Fruit fly (Drosophila melanogaster) whole organism, pupa: ENCODE measurements around the gene Nckx30C.

ENCODE experiments used
- CG10348 ChIP-seq: fragments of 200-800 bp; sonication (Bioruptor generic); IDR thresholded peaks from 2 replicates; pipeline ENCODE4 v1.3.6; 2022; ENCODE audit warnings: missing biosample characterization, missing genetic modification characterization
- CG14655 ChIP-seq: fragments of 200-800 bp; sonication (Bioruptor generic); optimal IDR thresholded peaks from 3 replicates; lab custom pipeline; 2017; ENCODE audit warnings: mild to moderate bottlenecking, missing biosample characterization, missing genetic modification reagents, missing genetic modification characterization
- CG17806 ChIP-seq: fragments of 200-800 bp; sonication (Bioruptor generic); optimal IDR thresholded peaks from 2 replicates; lab custom pipeline; 2018; ENCODE audit warnings: missing biosample characterization, mild to moderate bottlenecking, missing genetic modification characterization, moderate library complexity
- CG8159 ChIP-seq: fragments of 200-800 bp; sonication (Bioruptor generic); optimal IDR thresholded peaks from 3 replicates; lab custom pipeline; 2018; ENCODE audit warnings: missing biosample characterization, mild to moderate bottlenecking, missing genetic modification characterization, moderate library complexity
- EcR ChIP-seq: fragments of 200-800 bp; sonication (Bioruptor generic); optimal IDR thresholded peaks from 3 replicates; lab custom pipeline; 2019; ENCODE audit warnings: missing biosample characterization, missing genetic modification characterization, mild to moderate bottlenecking, moderate library complexity, missing genetic modification reagents
- Ets98B ChIP-seq: fragments of 200-800 bp; sonication (Bioruptor generic); IDR thresholded peaks from 2 replicates; pipeline ENCODE4 v1.3.6; 2022; ENCODE audit warnings: missing biosample characterization, missing genetic modification characterization

DNA sequence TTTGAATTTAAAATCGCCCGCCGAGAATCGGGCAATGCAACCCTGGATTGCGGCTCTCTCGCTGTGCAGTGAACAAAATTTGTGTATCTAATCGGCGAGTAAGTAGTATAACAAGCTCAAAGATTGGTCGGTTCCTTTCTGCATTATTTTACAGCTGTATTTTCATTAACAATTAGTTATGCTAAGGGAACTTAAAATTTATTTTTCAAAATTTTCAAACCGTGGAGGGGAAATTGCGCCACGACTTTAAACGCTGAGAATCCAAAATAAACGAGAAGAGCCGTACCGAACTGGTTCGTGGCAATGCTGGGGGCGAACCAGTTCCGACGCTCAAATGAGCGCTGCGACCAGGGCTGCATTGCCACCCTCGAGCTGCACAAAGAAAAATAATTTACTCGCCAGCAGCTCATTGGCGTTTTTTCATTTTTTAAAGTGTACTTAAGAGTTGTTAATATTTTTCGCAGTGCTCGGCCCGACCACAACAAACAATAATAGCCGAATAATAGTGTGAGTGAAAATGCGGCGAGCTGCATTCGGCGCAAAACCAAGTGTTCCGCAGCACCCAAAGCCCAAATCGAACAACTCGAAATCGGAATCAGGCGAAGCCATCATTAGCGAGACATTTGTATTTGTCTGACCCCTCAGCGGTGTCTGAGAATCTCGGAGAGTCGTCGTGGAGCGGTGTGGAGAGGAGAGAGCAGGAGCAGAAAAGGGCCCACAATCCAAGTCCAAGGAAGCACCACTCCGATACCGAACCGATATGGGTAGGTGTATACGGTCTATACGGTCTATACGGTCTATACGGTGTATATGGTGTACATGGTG, 11.9 kb upstream of the Nckx30C start, which contains the start of gene zf30C:
- TF ChIP-seq Ets98B (GFP tag; lab: Robert Waterston, UW) = peak; percentile 90
- TF ChIP-seq CG14655 (GFP tag; lab: Kevin White, UChicago) = peak; percentile 80
- peak; percentile 73 for TF ChIP-seq CG8159 (tag; lab: Kevin White, UChicago)
- TF ChIP-seq EcR (GFP tag; lab: Kevin White, UChicago) = no peak
- TF ChIP-seq CG10348 = peak; percentile 64; the same call in 1 of the 2 replicates
- peak; percentile 70 for TF ChIP-seq CG17806 (tag; lab: Kevin White, UChicago)
